Worm (Caenorhabditis elegans) whole organism, L1 larva: ENCODE data around the gene prp-3.

Experiments
- skn-1 ChIP-seq: fragments of 150-350 bp; optimal IDR thresholded peaks from 2 replicates; lab custom pipeline; 2014; ENCODE audit warnings: missing biosample characterization, missing genetic modification characterization
- snpc-4 ChIP-seq: fragments of 150-350 bp; optimal IDR thresholded peaks from 2 replicates; lab custom pipeline; 2014; ENCODE audit warnings: missing biosample characterization, missing genetic modification characterization

DNA sequence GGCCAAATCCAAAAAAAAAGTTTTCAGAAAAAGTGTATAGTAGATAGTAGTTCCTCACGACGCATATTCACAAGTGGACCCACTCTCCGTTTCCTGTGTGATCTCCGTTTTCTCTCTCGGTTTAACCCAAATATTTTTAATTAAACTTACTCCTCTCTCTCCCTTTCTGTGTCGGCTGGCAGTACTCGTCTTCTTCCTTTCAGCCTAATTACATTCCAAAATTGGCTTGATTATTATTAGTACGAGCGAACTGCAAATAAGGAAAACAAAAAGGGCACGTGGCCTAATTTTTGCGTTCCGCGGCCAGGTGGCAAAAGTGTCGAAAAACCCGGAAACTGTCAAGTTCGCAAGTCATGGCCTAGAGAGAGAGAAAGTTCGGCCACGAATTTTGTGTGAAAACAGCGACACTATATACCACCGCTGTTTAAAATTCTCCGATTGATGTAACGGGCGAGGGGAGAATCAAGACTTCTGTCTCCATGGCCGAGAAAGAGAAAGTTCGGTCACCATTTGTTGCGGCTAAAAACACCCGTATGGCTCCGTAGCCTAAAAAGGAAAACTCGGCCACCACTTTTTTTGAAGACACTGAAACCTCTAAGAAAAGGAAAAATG, 30.8 kb downstream of the prp-3 start:
- no peak for TF ChIP-seq skn-1
- no peak for TF ChIP-seq snpc-4 (tag; lab: Kevin White, UChicago)
